Fruit fly (Drosophila melanogaster) whole organism, embryonic: ENCODE results near the gene CG18281.

ENCODE experiments used
- Aef1 ChIP-seq: fragments of 200-800 bp; sonication (Bioruptor generic); IDR thresholded peaks from 3 replicates; pipeline ENCODE4 v1.3.6; 2022; ENCODE audit warnings: missing biosample characterization, missing genetic modification characterization
- CG10147 ChIP-seq: fragments of 200-800 bp; sonication (Bioruptor generic); optimal IDR thresholded peaks from 2 replicates; lab custom pipeline; 2019; ENCODE audit warnings: missing biosample characterization, mild to moderate bottlenecking, missing genetic modification characterization, moderate library complexity
- CG11398 ChIP-seq: fragments of 200-800 bp; sonication (Bioruptor generic); optimal IDR thresholded peaks from 2 replicates; lab custom pipeline; 2016; ENCODE audit warnings: missing biosample characterization, missing genetic modification characterization
- CG11696 ChIP-seq: fragments of 200-800 bp; sonication (Bioruptor generic); IDR thresholded peaks from 2 replicates; pipeline ENCODE4 v1.3.6; 2022; ENCODE audit warnings: missing biosample characterization, missing genetic modification characterization
- CG15601 ChIP-seq: fragments of 200-800 bp; sonication (Bioruptor generic); optimal IDR thresholded peaks from 3 replicates; lab custom pipeline; 2019; ENCODE audit warnings: missing biosample characterization, mild to moderate bottlenecking, missing genetic modification characterization, moderate library complexity
- CG17568 ChIP-seq: fragments of 200-800 bp; sonication (Bioruptor generic); optimal IDR thresholded peaks from 2 replicates; lab custom pipeline; 2018; ENCODE audit warnings: missing biosample characterization, mild to moderate bottlenecking, missing genetic modification characterization, moderate library complexity
- CG17912 ChIP-seq: fragments of 200-800 bp; sonication (Bioruptor generic); optimal IDR thresholded peaks from 2 replicates; lab custom pipeline; 2018; ENCODE audit warnings: missing biosample characterization, mild to moderate bottlenecking, missing genetic modification characterization
- CG18011 ChIP-seq: fragments of 200-800 bp; sonication (Bioruptor generic); optimal IDR thresholded peaks from 2 replicates; lab custom pipeline; 2017; ENCODE audit warnings: missing biosample characterization, missing genetic modification characterization, mild to moderate bottlenecking, moderate library complexity, missing genotype
- CG18619 ChIP-seq: fragments of 200-800 bp; sonication (Bioruptor generic); optimal IDR thresholded peaks from 3 replicates; lab custom pipeline; 2017; ENCODE audit warnings: missing biosample characterization, mild to moderate bottlenecking, missing genetic modification characterization
- CG2116 ChIP-seq: fragments of 200-800 bp; sonication (Bioruptor generic); optimal IDR thresholded peaks from 3 replicates; lab custom pipeline; 2018; ENCODE audit warnings: missing biosample characterization, mild to moderate bottlenecking, missing genetic modification characterization
- CG30020 ChIP-seq: fragments of 200-800 bp; optimal IDR thresholded peaks from 2 replicates; lab custom pipeline; 2019; ENCODE audit warnings: missing biosample characterization, mild to moderate bottlenecking, missing genetic modification characterization, moderate library complexity
- CG43689 ChIP-seq: fragments of 200-800 bp; sonication (Bioruptor generic); IDR thresholded peaks from 2 replicates; pipeline ENCODE4 v1.3.6; 2022; ENCODE audit warnings: missing biosample characterization, missing genetic modification characterization
- CG8765 ChIP-seq: fragments of 200-800 bp; sonication (Bioruptor generic); IDR thresholded peaks from 2 replicates; pipeline ENCODE4 v1.3.6; 2022; ENCODE audit warnings: missing biosample characterization, missing genetic modification characterization
- Chrac-16 ChIP-seq: fragments of 200-800 bp; sonication (Bioruptor generic); optimal IDR thresholded peaks from 3 replicates; lab custom pipeline; 2016; ENCODE audit warnings: missing biosample characterization, missing genetic modification characterization
- Dip2 ChIP-seq: fragments of 200-800 bp; sonication (Bioruptor generic); IDR thresholded peaks from 2 replicates; pipeline ENCODE4 v1.3.6; 2022; ENCODE audit warnings: missing biosample characterization, missing genetic modification characterization
- Dip3 ChIP-seq: fragments of 200-800 bp; sonication (Bioruptor generic); optimal IDR thresholded peaks from 3 replicates; lab custom pipeline; 2016; ENCODE audit warnings: missing biosample characterization, missing genetic modification characterization
- Elba2 ChIP-seq: fragments of 200-800 bp; sonication (Bioruptor generic); optimal IDR thresholded peaks from 3 replicates; lab custom pipeline; 2016; ENCODE audit warnings: missing biosample characterization, missing genetic modification characterization
- Hmr ChIP-seq: fragments of 200-800 bp; sonication (Bioruptor generic); optimal IDR thresholded peaks from 3 replicates; lab custom pipeline; 2017; ENCODE audit warnings: mild to moderate bottlenecking, missing biosample characterization, missing genetic modification reagents, missing genetic modification characterization
- Lpt ChIP-seq: fragments of >200 bp; optimal IDR thresholded peaks from 2 replicates; lab custom pipeline; 2018; ENCODE audit warnings: missing biosample characterization, missing genetic modification characterization
- NC2β ChIP-seq: fragments of 200-800 bp; sonication (Bioruptor generic); optimal IDR thresholded peaks from 2 replicates; lab custom pipeline; 2016; ENCODE audit warnings: missing biosample characterization, missing genetic modification characterization
- NK7.1 ChIP-seq: fragments of 200-800 bp; sonication (Bioruptor generic); optimal IDR thresholded peaks from 3 replicates; lab custom pipeline; 2016; ENCODE audit warnings: missing biosample characterization, missing genetic modification characterization
- Opbp ChIP-seq: fragments of 200-800 bp; sonication (Bioruptor generic); IDR thresholded peaks from 3 replicates; pipeline ENCODE4 v1.3.6; 2022; ENCODE audit warnings: missing biosample characterization, missing genetic modification characterization; ENCODE audit not compliant: partially characterized antibody
- Optix ChIP-seq: fragments of 200-800 bp; sonication (Bioruptor generic); IDR thresholded peaks from 3 replicates; pipeline ENCODE4 v1.3.6; 2022; ENCODE audit warnings: missing biosample characterization, missing genetic modification characterization
- Ravus ChIP-seq: fragments of 200-800 bp; sonication (Bioruptor generic); IDR thresholded peaks from 2 replicates; pipeline ENCODE4 v1.3.6; 2022; ENCODE audit warnings: missing biosample characterization, missing genetic modification characterization
- ab ChIP-seq: fragments of 200-800 bp; sonication (Bioruptor generic); optimal IDR thresholded peaks from 2 replicates; lab custom pipeline; 2016; ENCODE audit warnings: missing biosample characterization, missing genetic modification characterization
- bab2 ChIP-seq: fragments of 200-800 bp; sonication (Bioruptor generic); optimal IDR thresholded peaks from 2 replicates; lab custom pipeline; 2016; ENCODE audit warnings: missing biosample characterization, missing genetic modification characterization
- chinmo ChIP-seq: fragments of 200-800 bp; sonication (Bioruptor generic); IDR thresholded peaks from 4 replicates; pipeline ENCODE4 v1.3.6; 2022; ENCODE audit warnings: missing biosample characterization, missing genetic modification characterization; ENCODE audit not compliant: partially characterized antibody
- dati ChIP-seq: fragments of 200-800 bp; sonication (Bioruptor generic); IDR thresholded peaks from 2 replicates; pipeline ENCODE4 v1.3.6; 2022; ENCODE audit warnings: missing biosample characterization, missing genetic modification characterization
- dmrt11E ChIP-seq: fragments of 200-800 bp; sonication (Bioruptor generic); optimal IDR thresholded peaks from 3 replicates; lab custom pipeline; 2018; ENCODE audit warnings: missing biosample characterization, mild to moderate bottlenecking, missing genetic modification characterization, moderate library complexity
- ems ChIP-seq: fragments of 200-800 bp; sonication (Bioruptor generic); optimal IDR thresholded peaks from 3 replicates; lab custom pipeline; 2016; ENCODE audit warnings: missing biosample characterization, missing genetic modification characterization
- exex ChIP-seq: fragments of 200-800 bp; sonication (Bioruptor generic); optimal IDR thresholded peaks from 4 replicates; lab custom pipeline; 2018; ENCODE audit warnings: missing biosample characterization, mild to moderate bottlenecking, missing genetic modification characterization, moderate library complexity
- eyg ChIP-seq: fragments of 200-800 bp; sonication (Bioruptor generic); optimal IDR thresholded peaks from 3 replicates; lab custom pipeline; 2016; ENCODE audit warnings: missing biosample characterization, missing genetic modification characterization
- gce ChIP-seq: fragments of 200-800 bp; sonication (Bioruptor generic); IDR thresholded peaks from 3 replicates; pipeline ENCODE4 v1.3.6; 2022; ENCODE audit warnings: missing biosample characterization, missing genetic modification characterization
- gem ChIP-seq: fragments of 200-800 bp; sonication (Bioruptor generic); optimal IDR thresholded peaks from 2 replicates; lab custom pipeline; 2019; ENCODE audit warnings: missing biosample characterization, mild to moderate bottlenecking, missing genetic modification characterization, moderate library complexity
- gfzf ChIP-seq: fragments of 200-800 bp; sonication (Bioruptor generic); optimal IDR thresholded peaks from 2 replicates; lab custom pipeline; 2016; ENCODE audit warnings: missing biosample characterization, mild to moderate bottlenecking, missing genetic modification characterization, moderate library complexity
- grau ChIP-seq: fragments of 200-800 bp; optimal IDR thresholded peaks from 3 replicates; lab custom pipeline; 2019; ENCODE audit warnings: missing biosample characterization, mild to moderate bottlenecking, missing genetic modification characterization, moderate library complexity
- kni ChIP-seq: fragments of 200-800 bp; sonication (Bioruptor generic); optimal IDR thresholded peaks from 3 replicates; lab custom pipeline; 2017; ENCODE audit warnings: mild to moderate bottlenecking, missing biosample characterization, missing genetic modification reagents, missing genetic modification characterization
- knrl ChIP-seq: fragments of 200-800 bp; sonication (Bioruptor generic); IDR thresholded peaks from 3 replicates; pipeline ENCODE4 v1.3.6; 2022; ENCODE audit warnings: missing biosample characterization, missing genetic modification characterization; ENCODE audit not compliant: partially characterized antibody
- nerfin-1 ChIP-seq: fragments of 200-800 bp; sonication (Bioruptor generic); optimal IDR thresholded peaks from 3 replicates; lab custom pipeline; 2019; ENCODE audit warnings: missing biosample characterization, mild to moderate bottlenecking, missing genetic modification characterization, moderate library complexity
- nmo ChIP-seq: fragments of 200-800 bp; sonication (Bioruptor generic); optimal IDR thresholded peaks from 2 replicates; lab custom pipeline; 2018; ENCODE audit warnings: missing biosample characterization, mild to moderate bottlenecking, missing genetic modification characterization, moderate library complexity
- pho ChIP-seq: fragments of 200-800 bp; sonication (Bioruptor generic); optimal IDR thresholded peaks from 2 replicates; lab custom pipeline; 2016; ENCODE audit warnings: missing biosample characterization, missing genetic modification characterization
- seq ChIP-seq: fragments of 200-800 bp; sonication (Bioruptor generic); IDR thresholded peaks from 2 replicates; pipeline ENCODE4 v1.3.6; 2022; ENCODE audit warnings: missing biosample characterization, missing genetic modification characterization
- sisA ChIP-seq: fragments of 200-800 bp; sonication (Bioruptor generic); IDR thresholded peaks from 2 replicates; pipeline ENCODE4 v1.3.6; 2022; ENCODE audit warnings: missing biosample characterization, missing genetic modification characterization
- sna ChIP-seq: fragments of 200-800 bp; sonication (Bioruptor generic); IDR thresholded peaks from 2 replicates; pipeline ENCODE4 v1.3.6; 2022; ENCODE audit warnings: missing biosample characterization, missing genetic modification characterization; ENCODE audit not compliant: partially characterized antibody
- sr ChIP-seq: fragments of 200-800 bp; sonication (Bioruptor generic); IDR thresholded peaks from 3 replicates; pipeline ENCODE4 v1.3.6; 2022; ENCODE audit warnings: missing biosample characterization, missing genetic modification characterization
- ttk ChIP-seq: fragments of 200-800 bp; sonication (Bioruptor generic); IDR thresholded peaks from 2 replicates; pipeline ENCODE4 v2.1.2; 2022; ENCODE audit warnings: missing biosample characterization, missing genetic modification characterization
- unc-4 ChIP-seq: fragments of 200-800 bp; sonication (Bioruptor generic); IDR thresholded peaks from 2 replicates; pipeline ENCODE4 v1.3.6; 2022; ENCODE audit warnings: missing biosample characterization, missing genetic modification characterization; ENCODE audit not compliant: partially characterized antibody
- wdn ChIP-seq: fragments of 200-800 bp; sonication (Bioruptor generic); IDR thresholded peaks from 2 replicates; pipeline ENCODE4 v1.3.6; 2022; ENCODE audit warnings: missing biosample characterization, missing genetic modification characterization
- zf30C ChIP-seq: fragments of 200-800 bp; sonication (Bioruptor generic); optimal IDR thresholded peaks from 3 replicates; lab custom pipeline; 2018; ENCODE audit warnings: missing biosample characterization, mild to moderate bottlenecking, missing genetic modification characterization
- zfh1 ChIP-seq: fragments of 200-800 bp; sonication (Bioruptor generic); IDR thresholded peaks from 3 replicates; pipeline ENCODE4 v1.3.6; 2022; ENCODE audit warnings: missing biosample characterization, missing genetic modification characterization

CG18281 gene

dm6 chr3L:20516519-20517178 lies 17.0 kb downstream of the CG18281 start (continued):
- TF ChIP-seq Ravus (GFP tag; lab: Robert Waterston, UW) = no peak
- TF ChIP-seq Dip2 (GFP tag; lab: Robert Waterston, UW) = no peak
- TF ChIP-seq CG18011 = no peak
- peak; percentile 97 for TF ChIP-seq grau (tag; lab: Kevin White, UChicago)
- TF ChIP-seq CG11398 (GFP tag; lab: Kevin White, UChicago) = no peak
- no peak for TF ChIP-seq wdn (GFP tag; lab: Robert Waterston, UW)
- TF ChIP-seq bab2 (GFP tag; lab: Kevin White, UChicago) = no peak
- TF ChIP-seq CG10147 (GFP tag; lab: Kevin White, UChicago) = no peak
- peak; percentile 49 for TF ChIP-seq kni (GFP tag; lab: Kevin White, UChicago)
- no peak for TF ChIP-seq Lpt (GFP tag; lab: Kevin White, UChicago)
- TF ChIP-seq Chrac-16 (GFP tag; lab: Kevin White, UChicago) = peak; percentile 48
- no peak for TF ChIP-seq Elba2
- peak; percentile 38 for TF ChIP-seq CG17912 (GFP tag; lab: Kevin White, UChicago)
- no peak for TF ChIP-seq NC2β (GFP tag; lab: Kevin White, UChicago)
- TF ChIP-seq CG17568 = peak; percentile 3
- peak; percentile 56; the same call in 1 of the 3 replicates for TF ChIP-seq zfh1
- no peak for TF ChIP-seq dati
- TF ChIP-seq ab (GFP tag; lab: Kevin White, UChicago) = no peak
- TF ChIP-seq Opbp = 0 out of 3 replicates have a peak, but pooled peaks have one; percentile 42
- TF ChIP-seq CG8765 (GFP tag; lab: Robert Waterston, UW) = no peak
- TF ChIP-seq sr (GFP tag; lab: Robert Waterston, UW) = no peak
- TF ChIP-seq sna = no peak
- TF ChIP-seq unc-4 (GFP tag; lab: Robert Waterston, UW) = no peak
- TF ChIP-seq knrl (GFP tag; lab: Robert Waterston, UW) = peak; percentile 31; the same call in 1 of the 3 replicates
- TF ChIP-seq CG18619 (GFP tag; lab: Kevin White, UChicago) = no peak
- no peak for TF ChIP-seq ems (GFP tag; lab: Kevin White, UChicago)
- no peak for TF ChIP-seq Dip3 (GFP tag; lab: Kevin White, UChicago)
- no peak for TF ChIP-seq NK7.1 (GFP tag; lab: Kevin White, UChicago)
- peak; percentile 10 for TF ChIP-seq CG30020 (tag; lab: Kevin White, UChicago)
- peak; percentile 45; the same call in 1 of the 2 replicates for TF ChIP-seq ttk (GFP tag; lab: Robert Waterston, UW)
- TF ChIP-seq pho (GFP tag; lab: Kevin White, UChicago) = no peak
- TF ChIP-seq Hmr = peak; percentile 48
- TF ChIP-seq Aef1 = no peak
- no peak for TF ChIP-seq CG11696 (GFP tag; lab: Robert Waterston, UW)
- no peak for TF ChIP-seq Optix (GFP tag; lab: Robert Waterston, UW)
- peak; percentile 29 for TF ChIP-seq exex
- peak; percentile 73; the same call in 1 of the 4 replicates for TF ChIP-seq chinmo
- TF ChIP-seq zf30C (GFP tag; lab: Kevin White, UChicago) = peak; percentile 45
- TF ChIP-seq dmrt11E (tag; lab: Kevin White, UChicago) = peak; percentile 51
- TF ChIP-seq gem = peak; percentile 75
- no peak for TF ChIP-seq gfzf (GFP tag; lab: Kevin White, UChicago)
- TF ChIP-seq seq (GFP tag; lab: Robert Waterston, UW) = no peak
- no peak for TF ChIP-seq CG43689 (GFP tag; lab: Robert Waterston, UW)
- TF ChIP-seq nmo (GFP tag; lab: Kevin White, UChicago) = peak; percentile 49
- no peak for TF ChIP-seq eyg (GFP tag; lab: Kevin White, UChicago)
- 0 out of 3 replicates have a peak, but pooled peaks have one; percentile 53 for TF ChIP-seq gce (GFP tag; lab: Robert Waterston, UW)
- peak; percentile 7 for TF ChIP-seq CG2116 (GFP tag; lab: Kevin White, UChicago)
- TF ChIP-seq nerfin-1 (tag; lab: Kevin White, UChicago) = no peak
- TF ChIP-seq sisA (GFP tag; lab: Robert Waterston, UW) = peak; percentile 38; the same call in 1 of the 2 replicates
- peak; percentile 22 for TF ChIP-seq CG15601 (tag; lab: Kevin White, UChicago)
